Fruit fly (Drosophila melanogaster): Measurements from ENCODE around the gene Lsp2.
A peak's percentile ranks its signal among the peaks of the same experiment; 100 is the strongest.

Lsp2 gene

dm6 chr3L:12162156-12162682, 33.0 kb downstream of the Lsp2 start:
- TF ChIP-seq CG3919 (GFP tag; optimal IDR thresholded peaks at IDR 0.05) (no peak), Eip78C (GFP tag) (no peak), fd59A (GFP tag; optimal IDR thresholded peaks at IDR 0.05) (no peak), fd85E (GFP tag; optimal IDR thresholded peaks at IDR 0.05) (no peak), Smox (GFP tag; optimal IDR thresholded peaks at IDR 0.05) (no peak), CG7368 (GFP tag; optimal IDR thresholded peaks at IDR 0.05) (no peak), CG32006 (GFP tag; optimal IDR thresholded peaks at IDR 0.05) (no peak), CG11902 (GFP tag; optimal IDR thresholded peaks at IDR 0.05) (no peak), vri (GFP tag; optimal IDR thresholded peaks at IDR 0.05) (no peak), CG11294 (GFP tag; IDR thresholded peaks at IDR 0.05) (no peak), Blimp-1 (GFP tag; optimal IDR thresholded peaks at IDR 0.05) (no peak), Gug (GFP tag; IDR thresholded peaks at IDR 0.05) (no peak), Lpt (GFP tag; optimal IDR thresholded peaks at IDR 0.05) (no peak)

- TF ChIP-seq dac (GFP tag; optimal IDR thresholded peaks at IDR 0.05) (no peak), salr (GFP tag; optimal IDR thresholded peaks at IDR 0.05) (no peak), Sox15 (GFP tag; optimal IDR thresholded peaks at IDR 0.05) (no peak), Hr4 (GFP tag; optimal IDR thresholded peaks at IDR 0.05) (no peak)
Measured at dm6 chr3L:12163082-12163481, 33.9 kb downstream of the Lsp2 start.

- TF ChIP-seq CG3032 (tag; optimal IDR thresholded peaks at IDR 0.05) = no peak
- TF ChIP-seq salr (GFP tag; optimal IDR thresholded peaks at IDR 0.05) = no peak
- TF ChIP-seq CG11294 (GFP tag; IDR thresholded peaks at IDR 0.05) = 0 out of 2 replicates have a peak, but pooled peaks have one; percentile 13
- peak; percentile 6 for TF ChIP-seq svp (GFP tag)
- peak; percentile 12 for TF ChIP-seq CG6276 (GFP tag; optimal IDR thresholded peaks at IDR 0.05)
- TF ChIP-seq CG32006 (GFP tag; optimal IDR thresholded peaks at IDR 0.05) = peak; percentile 14
- peak; percentile 49; the same call in 1 of the 3 replicates for TF ChIP-seq CG6163 (GFP tag; IDR thresholded peaks at IDR 0.05)
- TF ChIP-seq Met (GFP tag; optimal IDR thresholded peaks at IDR 0.05) = no peak
- TF ChIP-seq OdsH (GFP tag; optimal IDR thresholded peaks at IDR 0.05) = peak; percentile 7
- TF ChIP-seq eg (GFP tag; IDR thresholded peaks at IDR 0.05) = peak; percentile 74
- no peak for TF ChIP-seq ss (GFP tag; optimal IDR thresholded peaks at IDR 0.05)
- TF ChIP-seq net (GFP tag; optimal IDR thresholded peaks at IDR 0.05) = peak; percentile 28
- TF ChIP-seq Gug (GFP tag; IDR thresholded peaks at IDR 0.05) = no peak
Measured at dm6 chr3L:12163693-12164092, 34.5 kb downstream of the Lsp2 start, which contains the start of gene CG9760. Gene CG9760, minus strand, starts transcription at chr3L:12163735.

DNA sequence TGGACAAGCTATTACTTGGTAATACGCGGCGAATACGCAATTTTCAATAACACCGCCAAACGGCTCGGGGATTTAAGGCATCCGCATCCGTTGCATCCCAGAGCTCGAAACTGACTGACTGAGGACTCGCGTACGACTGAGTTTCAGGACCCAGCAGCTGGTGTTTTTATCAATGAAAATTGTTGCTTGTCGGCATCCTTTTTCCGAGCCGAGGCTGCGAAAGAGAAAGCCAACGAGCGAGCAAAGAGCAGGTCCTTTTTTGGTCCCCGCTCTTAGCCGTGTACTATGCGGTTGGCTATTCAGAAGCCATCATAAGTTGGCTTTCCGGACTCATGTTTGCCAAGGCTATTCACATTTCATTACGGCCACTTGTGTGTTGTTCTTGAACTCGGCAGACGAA, 46.2 kb downstream of the Lsp2 start, which contains the start of gene Rh7:
Gene Rh7 (minus strand): TSS at position 101 of the 400 bp plus-strand sequence.
- TF ChIP-seq lz (GFP tag; optimal IDR thresholded peaks at IDR 0.05) = no peak
- TF ChIP-seq Hr38 (GFP tag; optimal IDR thresholded peaks at IDR 0.05) = no peak
- peak; percentile 27 for TF ChIP-seq svp (GFP tag)

- TF ChIP-seq CG4318 (GFP tag; optimal IDR thresholded peaks at IDR 0.05) (no peak), CG10669 (GFP tag; optimal IDR thresholded peaks at IDR 0.05) (no peak), CG15336 (GFP tag; IDR thresholded peaks at IDR 0.05) (no peak)
Measured at dm6 chr3L:12177301-12177700, 48.1 kb downstream of the Lsp2 start, which contains the start of gene CAH2. Gene CAH2, plus strand, starts transcription at chr3L:12177601.

DNA sequence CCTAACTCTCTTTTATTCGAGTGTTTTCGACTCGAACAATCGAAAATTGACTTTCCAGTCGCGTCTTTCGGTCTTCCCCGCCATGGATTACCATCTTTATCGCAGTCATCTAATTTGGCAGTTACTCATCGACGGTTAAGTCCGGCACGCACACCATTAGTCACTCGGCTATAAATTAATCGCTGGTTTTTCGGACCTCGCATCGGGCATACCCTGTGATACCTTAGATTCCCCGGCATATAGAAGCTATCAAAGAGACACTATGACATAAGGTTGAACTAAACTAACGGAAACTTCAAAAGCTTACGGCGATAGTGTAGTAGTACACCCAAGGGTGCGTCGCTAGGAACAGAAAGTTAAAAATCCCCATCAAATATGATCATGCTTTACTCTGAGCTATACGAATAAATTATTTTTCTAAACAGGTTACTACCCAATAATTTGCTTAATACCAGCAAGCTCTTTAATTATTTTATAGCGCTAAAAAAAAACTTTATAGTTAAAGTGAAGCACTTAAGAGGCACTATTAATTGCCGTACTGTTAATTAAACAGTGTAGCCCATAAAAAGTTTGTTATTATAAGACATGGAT, 49.7 kb downstream of the Lsp2 start:
- no peak for TF ChIP-seq esn (GFP tag; optimal IDR thresholded peaks at IDR 0.05)
- TF ChIP-seq Blimp-1 (GFP tag; optimal IDR thresholded peaks at IDR 0.05) = no peak
- no peak for TF ChIP-seq CG6276 (GFP tag; optimal IDR thresholded peaks at IDR 0.05)
- no peak for TF ChIP-seq achi (GFP tag; optimal IDR thresholded peaks at IDR 0.05)
- TF ChIP-seq CG3919 (GFP tag; optimal IDR thresholded peaks at IDR 0.05) = no peak
- no peak for TF ChIP-seq spab (GFP tag; optimal IDR thresholded peaks at IDR 0.05)
- no peak for TF ChIP-seq net (GFP tag; optimal IDR thresholded peaks at IDR 0.05)
- TF ChIP-seq CG34406 (GFP tag; optimal IDR thresholded peaks at IDR 0.05) = no peak
- TF ChIP-seq OdsH (GFP tag; optimal IDR thresholded peaks at IDR 0.05) = no peak
- TF ChIP-seq fkh (GFP tag; optimal IDR thresholded peaks at IDR 0.05) = no peak
- no peak for TF ChIP-seq CG6163 (GFP tag; IDR thresholded peaks at IDR 0.05)
- no peak for TF ChIP-seq Gug (GFP tag; IDR thresholded peaks at IDR 0.05)
- TF ChIP-seq Hr4 (GFP tag; optimal IDR thresholded peaks at IDR 0.05) = no peak
- TF ChIP-seq CG31627 (GFP tag; optimal IDR thresholded peaks at IDR 0.05) = no peak
- no peak for TF ChIP-seq Eip78C (GFP tag)
- TF ChIP-seq CG6792 (GFP tag; optimal IDR thresholded peaks at IDR 0.05) = no peak
- no peak for TF ChIP-seq CG8632 (GFP tag; optimal IDR thresholded peaks at IDR 0.05)
- TF ChIP-seq Met (GFP tag; optimal IDR thresholded peaks at IDR 0.05) = no peak
- no peak for TF ChIP-seq Sox102F (GFP tag; optimal IDR thresholded peaks at IDR 0.05)
- TF ChIP-seq CG8319 (GFP tag; optimal IDR thresholded peaks at IDR 0.05) = no peak

All from whole organism, prepupa.